Worm (Caenorhabditis elegans): ENCODE measurements around the gene srbc-57.

Gene srbc-57

ce11 chrV:462263-462662, 6.1 kb downstream of the srbc-57 start, which contains the start of gene nhr-202 (continued):
- TF ChIP-seq ztf-7 (tag; optimal IDR thresholded peaks at IDR 0.05) (peak; percentile 76), mxl-3 (GFP tag; optimal IDR thresholded peaks at IDR 0.05) (no peak)

ce11 chrV:459464-459863, 8.9 kb downstream of the srbc-57 start, which contains the start of gene nhr-203:
Gene nhr-203, plus strand, starts transcription at chrV:459795.
- TF ChIP-seq nhr-28 (tag; optimal IDR thresholded peaks at IDR 0.05) (peak; percentile 99), mes-2 (tag; optimal IDR thresholded peaks at IDR 0.05; ENCODE audit: poor library complexity, severe bottlenecking) (peak; percentile 39), nhr-102 (tag; optimal IDR thresholded peaks at IDR 0.05) (peak; percentile 35), daf-16 (GFP tag; optimal IDR thresholded peaks at IDR 0.05) (no peak), daf-16 (tag; optimal IDR thresholded peaks at IDR 0.05) (peak; percentile 81), nhr-77 (tag; optimal IDR thresholded peaks at IDR 0.05) (peak; percentile 66), hif-1 (tag; optimal IDR thresholded peaks at IDR 0.05) (peak in 1 of 2 experiments; percentile 14), snpc-1.2 (GFP tag; IDR thresholded peaks at IDR 0.05) (no peak), egl-27 (tag; optimal IDR thresholded peaks at IDR 0.05) (no peak), php-3 (GFP tag; IDR thresholded peaks at IDR 0.05) (peak; percentile 76), hlh-11 (tag; optimal IDR thresholded peaks at IDR 0.05) (peak; percentile 63), mxl-3 (GFP tag; optimal IDR thresholded peaks at IDR 0.05) (no peak), F44E2.7 (GFP tag; IDR thresholded peaks at IDR 0.05) (no peak), nhr-48 (tag; optimal IDR thresholded peaks at IDR 0.05) (peak; percentile 49), lsy-2 (tag; optimal IDR thresholded peaks at IDR 0.05) (peak in 1 of 2 experiments; percentile 6), dve-1 (tag; optimal IDR thresholded peaks at IDR 0.05; ENCODE audit: insufficient read depth) (peak; percentile 80), mdl-1 (tag; optimal IDR thresholded peaks at IDR 0.05) (no peak), pqm-1 (tag; optimal IDR thresholded peaks at IDR 0.05) (peak; percentile 62), dmd-6 (GFP tag; IDR thresholded peaks at IDR 0.05) (peak; percentile 89), hlh-30 (tag; optimal IDR thresholded peaks at IDR 0.05; ENCODE audit: insufficient read depth) (peak; percentile 60)

ce11 chrV:457839-458238, 10.5 kb downstream of the srbc-57 start:
- TF ChIP-seq ceh-28 (tag; optimal IDR thresholded peaks at IDR 0.05) (no peak), pqm-1 (tag; optimal IDR thresholded peaks at IDR 0.05) (peak; percentile 18), dve-1 (tag; optimal IDR thresholded peaks at IDR 0.05; ENCODE audit: insufficient read depth) (peak; percentile 23), nhr-28 (tag; optimal IDR thresholded peaks at IDR 0.05) (peak; percentile 36), daf-16 (GFP tag; optimal IDR thresholded peaks at IDR 0.05) (no peak), daf-16 (tag; optimal IDR thresholded peaks at IDR 0.05) (peak; percentile 62)

- no peak for TF ChIP-seq tra-1 (GFP tag; IDR thresholded peaks at IDR 0.05)
- peak; percentile 53 for TF ChIP-seq aha-1 (tag)
Observed at ce11 chrV:453569-453968, 14.8 kb downstream of the srbc-57 start, which contains the start of gene nhr-98. Gene nhr-98, plus strand, starts transcription at chrV:453869.

- TF ChIP-seq unc-62 (GFP tag; optimal IDR thresholded peaks at IDR 0.05 in 1 of 2), result peak in 1 of 2 experiments; percentile 25
- no peak for TF ChIP-seq unc-62 (tag; optimal IDR thresholded peaks at IDR 0.05)
- TF ChIP-seq attf-4 (tag; optimal IDR thresholded peaks at IDR 0.05), result no peak
- no peak for TF ChIP-seq daf-16 (GFP tag; optimal IDR thresholded peaks at IDR 0.05)
- peak; percentile 67 for TF ChIP-seq daf-16 (tag; optimal IDR thresholded peaks at IDR 0.05)
- peak; percentile 5 for TF ChIP-seq dve-1 (tag; optimal IDR thresholded peaks at IDR 0.05; ENCODE audit: insufficient read depth)
- 0 out of 2 replicates have a peak, but pooled peaks have one; percentile 21 for TF ChIP-seq php-3 (GFP tag; IDR thresholded peaks at IDR 0.05)
- peak; percentile 46 for TF ChIP-seq nhr-28 (tag; optimal IDR thresholded peaks at IDR 0.05)
Observed at ce11 chrV:450757-451501, 17.4 kb downstream of the srbc-57 start, which contains the start of gene nhr-123. Gene nhr-123, plus strand, starts transcription at chrV:451451.

- TF ChIP-seq pqm-1 (tag; optimal IDR thresholded peaks at IDR 0.05), result peak; percentile 48
- TF ChIP-seq aha-1 (tag), result peak; percentile 94
- TF ChIP-seq nhr-6 (tag; optimal IDR thresholded peaks at IDR 0.05), result peak; percentile 11
- TF ChIP-seq skn-1 (tag; optimal IDR thresholded peaks at IDR 0.05), result no peak
- peak; percentile 45 for TF ChIP-seq hlh-11 (tag; optimal IDR thresholded peaks at IDR 0.05)
- TF ChIP-seq arid-1 (GFP tag; conservative IDR thresholded peaks at IDR 0.05), result no peak
- TF ChIP-seq nhr-28 (tag; optimal IDR thresholded peaks at IDR 0.05), result peak; percentile 69
- TF ChIP-seq dmd-6 (GFP tag; IDR thresholded peaks at IDR 0.05), result peak; percentile 76
- no peak for TF ChIP-seq daf-16 (GFP tag; optimal IDR thresholded peaks at IDR 0.05)
- peak; percentile 47 for TF ChIP-seq daf-16 (tag; optimal IDR thresholded peaks at IDR 0.05)
Observed at ce11 chrV:449685-450084, 18.7 kb downstream of the srbc-57 start, which contains the start of gene M02H5.8. Gene M02H5.8, plus strand, starts transcription at chrV:449981.
